Worm (Caenorhabditis elegans): Measurements from ENCODE around the gene tasp-1.

tasp-1 gene

DNA sequence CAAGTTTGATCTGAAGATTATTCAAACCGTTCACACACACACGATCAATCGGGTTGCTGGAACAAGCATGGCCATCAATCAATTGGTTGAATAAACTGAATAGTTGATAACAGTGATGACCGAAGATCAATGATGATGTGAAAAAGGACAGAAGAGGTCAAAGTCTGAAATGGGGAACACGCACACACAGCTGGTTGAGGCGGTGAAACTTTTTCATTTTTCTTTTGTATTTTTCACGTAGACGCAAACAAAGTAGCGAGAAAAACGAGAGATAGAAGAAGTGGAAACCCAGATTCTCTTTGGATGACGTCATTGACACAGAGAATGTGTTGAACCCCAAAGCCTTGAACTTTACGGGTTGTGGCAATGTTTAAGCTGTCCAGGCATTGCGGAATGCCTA, 41.6 kb upstream of the tasp-1 start (continued):
- TF ChIP-seq tag-97 (GFP tag; IDR thresholded peaks at IDR 0.05) = no peak
- TF ChIP-seq T20F7.1 (GFP tag; optimal IDR thresholded peaks at IDR 0.05) = peak; percentile 36
- no peak for TF ChIP-seq set-16 (GFP tag; IDR thresholded peaks at IDR 0.05)
- TF ChIP-seq lin-1 (GFP tag; IDR thresholded peaks at IDR 0.05) = peak; percentile 51
- TF ChIP-seq egl-27 (tag; optimal IDR thresholded peaks at IDR 0.05) = no peak
- TF ChIP-seq F49E8.2 (tag; optimal IDR thresholded peaks at IDR 0.05; ENCODE audit: borderline replicate concordance) = no peak

ce11 chrIII:10718078-10718477, 41.0 kb upstream of the tasp-1 start:
- TF ChIP-seq lsy-2 (tag; optimal IDR thresholded peaks at IDR 0.05) (peak in 1 of 2 experiments; percentile 41), mdt-29 (GFP tag; IDR thresholded peaks at IDR 0.05) (0 out of 2 replicates have a peak, but pooled peaks have one; percentile 23), hlh-11 (tag; optimal IDR thresholded peaks at IDR 0.05) (peak; percentile 27), nhr-28 (tag; optimal IDR thresholded peaks at IDR 0.05) (peak; percentile 88), mep-1 (tag; optimal IDR thresholded peaks at IDR 0.05) (no peak)

- 0 out of 2 replicates have a peak, but pooled peaks have one; percentile 27 for TF ChIP-seq arid-1 (GFP tag; conservative IDR thresholded peaks at IDR 0.05)
- no peak for TF ChIP-seq zip-2 (tag; optimal IDR thresholded peaks at IDR 0.05)
- TF ChIP-seq tra-1 (GFP tag; IDR thresholded peaks at IDR 0.05) = 0 out of 2 replicates have a peak, but pooled peaks have one; percentile 33
- TF ChIP-seq skn-1 (tag; optimal IDR thresholded peaks at IDR 0.05) = no peak
- TF ChIP-seq mes-2 (tag; optimal IDR thresholded peaks at IDR 0.05; ENCODE audit: poor library complexity, severe bottlenecking) = peak; percentile 40
- no peak for TF ChIP-seq daf-19 (GFP tag; conservative IDR thresholded peaks at IDR 0.05)
- no peak for TF ChIP-seq aha-1 (tag)
- TF ChIP-seq spr-3 (GFP tag; optimal IDR thresholded peaks at IDR 0.05) = no peak
- no peak for TF ChIP-seq hmg-1.1 (GFP tag; IDR thresholded peaks at IDR 0.05)
- peak; percentile 62 for TF ChIP-seq dmd-6 (GFP tag; IDR thresholded peaks at IDR 0.05)
- no peak for TF ChIP-seq cey-2 (tag; optimal IDR thresholded peaks at IDR 0.05; ENCODE audit: borderline replicate concordance, insufficient read depth)
- TF ChIP-seq ceh-44 (GFP tag; IDR thresholded peaks at IDR 0.05) = no peak
- TF ChIP-seq pha-4 (GFP tag; IDR thresholded peaks at IDR 0.05) = no peak
- TF ChIP-seq pha-4 (tag; optimal IDR thresholded peaks at IDR 0.05) = no peak
- peak; percentile 43 for TF ChIP-seq pqm-1 (tag; optimal IDR thresholded peaks at IDR 0.05)
- TF ChIP-seq daf-16 (GFP tag; optimal IDR thresholded peaks at IDR 0.05) = no peak
- peak; percentile 22 for TF ChIP-seq daf-16 (tag; optimal IDR thresholded peaks at IDR 0.05)
- TF ChIP-seq nhr-10 (tag; optimal IDR thresholded peaks at IDR 0.05) = peak; percentile 31
- no peak for TF ChIP-seq Y105C5A.15 (GFP tag; IDR thresholded peaks at IDR 0.05)
- no peak for TF ChIP-seq unc-130 (GFP tag; optimal IDR thresholded peaks at IDR 0.05)
- no peak for TF ChIP-seq ztf-11 (tag; optimal IDR thresholded peaks at IDR 0.05)
- no peak for TF ChIP-seq snpc-1.2 (GFP tag; IDR thresholded peaks at IDR 0.05)
- TF ChIP-seq D1046.2 (GFP tag; IDR thresholded peaks at IDR 0.05) = no peak
- TF ChIP-seq lsy-2 (tag; optimal IDR thresholded peaks at IDR 0.05) = peak in 1 of 2 experiments; percentile 21
- no peak for TF ChIP-seq daf-12 (tag; optimal IDR thresholded peaks at IDR 0.05)
- peak in 1 of 2 experiments; percentile 69 for TF ChIP-seq mdl-1 (tag; optimal IDR thresholded peaks at IDR 0.05)
- no peak for TF ChIP-seq dmd-9 (GFP tag; IDR thresholded peaks at IDR 0.05)
- TF ChIP-seq nhr-76 (tag; optimal IDR thresholded peaks at IDR 0.05) = no peak
- no peak for TF ChIP-seq unc-39 (tag; optimal IDR thresholded peaks at IDR 0.05)
- no peak for TF ChIP-seq zag-1 (tag; optimal IDR thresholded peaks at IDR 0.05)
- no peak for TF ChIP-seq nhr-111 (GFP tag; optimal IDR thresholded peaks at IDR 0.05)
- TF ChIP-seq lin-1 (GFP tag; IDR thresholded peaks at IDR 0.05) = 0 out of 2 replicates have a peak, but pooled peaks have one; percentile 23
- TF ChIP-seq lin-39 (tag; optimal IDR thresholded peaks at IDR 0.05) = no peak
- TF ChIP-seq ceh-20 (GFP tag; IDR thresholded peaks at IDR 0.05) = no peak
- no peak for TF ChIP-seq Y5F2A.4 (GFP tag; optimal IDR thresholded peaks at IDR 0.05)
- TF ChIP-seq nhr-6 (tag; optimal IDR thresholded peaks at IDR 0.05) = no peak
- TF ChIP-seq Y75B8A.6 (GFP tag; IDR thresholded peaks at IDR 0.05) = 0 out of 2 replicates have a peak, but pooled peaks have one; percentile 57
- TF ChIP-seq lin-15B (tag; optimal IDR thresholded peaks at IDR 0.05) = no peak
- no peak for TF ChIP-seq ceh-62 (tag; optimal IDR thresholded peaks at IDR 0.05)
- no peak for TF ChIP-seq F10B5.3 (tag; optimal IDR thresholded peaks at IDR 0.05)
Observed at ce11 chrIII:10719057-10719456, 40.0 kb upstream of the tasp-1 start.
